In genomic region chr3R:30729013-30729412, dm6 we compare ENCODE assay signal across 3 fruit fly cellular contexts.
TF ChIP-seq lines count a peak whose summit lies in the region.

No protein-coding gene starts in this region.

- TF ChIP-seq CTCF in whole organism, embryonic (GFP tag; optimal IDR thresholded peaks at IDR 0.05; lab: Kevin White, UChicago): no peak

TF ChIP-seq in whole organism, embryonic, 481 proteins besides CTCF, POLR2A, EP300 and RAD21 (continues in another document):
- TF ChIP-seq dysf (GFP tag; IDR thresholded peaks at IDR 0.05; lab: Robert Waterston, UW) (peak; percentile 27; the same call in 2 of the 3 replicates), CG2678 (tag; optimal IDR thresholded peaks at IDR 0.05; lab: Kevin White, UChicago) (peak; percentile 21), tap (tag; optimal IDR thresholded peaks at IDR 0.05; lab: Kevin White, UChicago) (no peak), phol (tag; optimal IDR thresholded peaks at IDR 0.05; lab: Kevin White, UChicago) (peak; percentile 18), Hsf (GFP tag; optimal IDR thresholded peaks at IDR 0.05; lab: Kevin White, UChicago) (no peak), NC2β (GFP tag; optimal IDR thresholded peaks at IDR 0.05; lab: Kevin White, UChicago) (no peak), CG17359 (tag; optimal IDR thresholded peaks at IDR 0.05; lab: Kevin White, UChicago) (peak; percentile 7), PHDP (tag; optimal IDR thresholded peaks at IDR 0.05; lab: Kevin White, UChicago) (peak; percentile 12), CG2712 (tag; optimal IDR thresholded peaks at IDR 0.05; lab: Kevin White, UChicago) (peak; percentile 14), CG11504 (tag; optimal IDR thresholded peaks at IDR 0.05; lab: Kevin White, UChicago) (peak; percentile 26), gem (tag; optimal IDR thresholded peaks at IDR 0.05; lab: Kevin White, UChicago) (peak; percentile 35), dpn (GFP tag; optimal IDR thresholded peaks at IDR 0.05; lab: Kevin White, UChicago) (peak in 1 of 2 experiments; percentile 17), oc (tag; optimal IDR thresholded peaks at IDR 0.05; lab: Kevin White, UChicago) (no peak), Optix (GFP tag; IDR thresholded peaks at IDR 0.05; lab: Robert Waterston, UW) (peak; percentile 36; the same call in 1 of the 3 replicates), Hr51 (GFP tag; optimal IDR thresholded peaks at IDR 0.05; lab: Kevin White, UChicago) (peak in 1 of 2 experiments; percentile 21), grau (tag; optimal IDR thresholded peaks at IDR 0.05; lab: Kevin White, UChicago) (peak; percentile 9), Sox102F (GFP tag; optimal IDR thresholded peaks at IDR 0.05; lab: Kevin White, UChicago) (peak; percentile 29), CG11247 (GFP tag; IDR thresholded peaks at IDR 0.05; lab: Robert Waterston, UW) (0 out of 2 replicates have a peak, but pooled peaks have one; percentile 11), CG2889 (GFP tag; IDR thresholded peaks at IDR 0.05; lab: Robert Waterston, UW) (no peak), CG30403 (GFP tag; optimal IDR thresholded peaks at IDR 0.05; lab: Kevin White, UChicago) (peak; percentile 32), vvl (GFP tag; IDR thresholded peaks at IDR 0.05; lab: Robert Waterston, UW) (0 out of 2 replicates have a peak, but pooled peaks have one; percentile 35), row (GFP tag; IDR thresholded peaks at IDR 0.05; lab: Robert Waterston, UW) (peak; percentile 37; the same call in 1 of the 3 replicates), mam (GFP tag; optimal IDR thresholded peaks at IDR 0.05; lab: Kevin White, UChicago) (peak; percentile 17), stc (GFP tag; IDR thresholded peaks at IDR 0.05; lab: Robert Waterston, UW) (no peak), CG34422 (GFP tag; IDR thresholded peaks at IDR 0.05; lab: Robert Waterston, UW) (no peak), dan (GFP tag; IDR thresholded peaks at IDR 0.05; lab: Robert Waterston, UW) (no peak), ttk (GFP tag; IDR thresholded peaks at IDR 0.05; lab: Robert Waterston, UW) (0 out of 2 replicates have a peak, but pooled peaks have one; percentile 32), bsh (GFP tag; optimal IDR thresholded peaks at IDR 0.05; lab: Kevin White, UChicago) (peak in 1 of 2 experiments; percentile 40), Blimp-1 (GFP tag; optimal IDR thresholded peaks at IDR 0.05; lab: Kevin White, UChicago) (peak; percentile 25)

TF ChIP-seq in whole organism, prepupa, 60 proteins besides CTCF, POLR2A, EP300 and RAD21:
- TF ChIP-seq Eip78C (GFP tag; lab: Kevin White, UChicago) (peak; percentile 30), dsx (GFP tag; optimal IDR thresholded peaks at IDR 0.05; lab: Kevin White, UChicago; ENCODE audit: poor library complexity, severe bottlenecking) (no peak), svp (GFP tag; lab: Kevin White, UChicago) (peak; percentile 44)

TF ChIP-seq in whole organism, pupa, 21 proteins besides CTCF, POLR2A, EP300 and RAD21:
- TF ChIP-seq CG34367 (tag; optimal IDR thresholded peaks at IDR 0.05; lab: Kevin White, UChicago) (no peak), CG8159 (tag; optimal IDR thresholded peaks at IDR 0.05; lab: Kevin White, UChicago) (peak; percentile 42), CG8301 (tag; optimal IDR thresholded peaks at IDR 0.05; lab: Kevin White, UChicago) (no peak), CG12605 (GFP tag; IDR thresholded peaks at IDR 0.05; lab: Robert Waterston, UW) (no peak)

Comparison
In these comparisons a context has a peak if more than half of its experiments do, and no peak if none do; other contexts are left out.
1. Of the 7 proteins assayed by ChIP-seq in both whole organism, embryonic and whole organism, prepupa: peak only in whole organism, embryonic: Blimp-1 and Sox102F; only in whole organism, prepupa: none; in both: none; in neither: 5.